Worm (Caenorhabditis elegans) whole organism, young adult: ENCODE results near the gene fdgt-1.

Source experiments
- B0035.1 ChIP-seq: sonication (generic microtip); optimal IDR thresholded peaks from 2 replicates; lab custom pipeline; 2016; ENCODE audit warnings: missing genetic modification characterization, mild to moderate bottlenecking, missing compliant biosample characterization, missing genotype, missing genetic modification reagents
- B0261.1 ChIP-seq: sonication (generic microtip); optimal IDR thresholded peaks from 2 replicates; lab custom pipeline; 2016; ENCODE audit warnings: mild to moderate bottlenecking, missing genetic modification characterization, moderate library complexity, missing compliant biosample characterization
- B0336.3 ChIP-seq: fragments of 200-800 bp; sonication (Bioruptor generic); IDR thresholded peaks from 2 replicates; pipeline ENCODE4 v1.3.6; 2022; ENCODE audit warnings: missing genetic modification characterization, missing compliant biosample characterization
- F10E7.11 ChIP-seq: sonication (generic microtip); optimal IDR thresholded peaks from 2 replicates; lab custom pipeline; 2017; ENCODE audit warnings: mild to moderate bottlenecking, missing genetic modification characterization, moderate library complexity, missing compliant biosample characterization
- F23B12.7 ChIP-seq: sonication (generic microtip); optimal IDR thresholded peaks from 2 replicates; lab custom pipeline; 2017; ENCODE audit warnings: missing genetic modification characterization, mild to moderate bottlenecking, missing compliant biosample characterization, antibody characterized with exemption, moderate library complexity; ENCODE audit not compliant: insufficient read depth
- K12H6.12 ChIP-seq: fragments of 200-800 bp; sonication (Bioruptor generic); optimal IDR thresholded peaks from 2 replicates; lab custom pipeline; 2018; ENCODE audit warnings: mild to moderate bottlenecking, missing genetic modification characterization, missing compliant biosample characterization
- T07F8.4 ChIP-seq: sonication (generic microtip); optimal IDR thresholded peaks from 2 replicates; lab custom pipeline; 2016; ENCODE audit warnings: mild to moderate bottlenecking, missing genetic modification characterization, moderate library complexity, missing compliant biosample characterization
- T26A5.8 ChIP-seq: sonication (generic microtip); optimal IDR thresholded peaks from 2 replicates; lab custom pipeline; 2016; ENCODE audit warnings: missing genetic modification characterization, missing compliant biosample characterization
- Y53F4B.3 ChIP-seq: fragments of 200-800 bp; sonication (Bioruptor generic); IDR thresholded peaks from 2 replicates; pipeline ENCODE4 v1.3.6; 2022; ENCODE audit warnings: missing genetic modification reagents, missing genetic modification characterization, missing compliant biosample characterization
- Y56A3A.18 ChIP-seq: fragments of 200-800 bp; sonication (Bioruptor generic); IDR thresholded peaks from 2 replicates; pipeline ENCODE4 v1.3.6; 2022; ENCODE audit warnings: missing genetic modification reagents, missing genetic modification characterization, missing compliant biosample characterization
- Y95B8A.8 ChIP-seq: fragments of 200-800 bp; sonication (Bioruptor generic); IDR thresholded peaks from 2 replicates; pipeline ENCODE4 v1.3.6; 2022; ENCODE audit warnings: missing genetic modification reagents, missing genetic modification characterization, missing compliant biosample characterization
- ama-1 ChIP-seq, 3 experiments: fragments of 150-350 bp in 1 of 3; sonication (generic microtip) in 2 of 3; optimal IDR thresholded peaks; 2 replicates each; lab custom pipeline; 2014 to 2018; ENCODE audit warnings: missing biosample characterization in 2 of 3, missing genetic modification characterization in 2 of 3, missing genetic modification reagents in 2 of 3
- aptf-2 ChIP-seq: fragments of 200-800 bp; sonication (Bioruptor generic); conservative IDR thresholded peaks from 2 replicates; pipeline ENCODE4 v1.3.6; 2022; ENCODE audit warnings: missing genetic modification reagents, missing genetic modification characterization, missing compliant biosample characterization
- bed-1 ChIP-seq: fragments of 200-800 bp; sonication (Bioruptor generic); IDR thresholded peaks from 2 replicates; pipeline ENCODE4 v1.3.6; 2022; ENCODE audit warnings: missing genetic modification reagents, missing genetic modification characterization, missing compliant biosample characterization
- bed-2 ChIP-seq: fragments of 200-800 bp; sonication (Bioruptor generic); IDR thresholded peaks from 2 replicates; pipeline ENCODE4 v1.3.6; 2022; ENCODE audit warnings: missing genetic modification reagents, missing genetic modification characterization, missing compliant biosample characterization
- ccch-3 ChIP-seq: fragments of 200-800 bp; sonication (Bioruptor generic); optimal IDR thresholded peaks from 2 replicates; lab custom pipeline; 2018; ENCODE audit warnings: mild to moderate bottlenecking, missing genetic modification characterization, missing compliant biosample characterization
- ceh-79 ChIP-seq: sonication (generic microtip); optimal IDR thresholded peaks from 2 replicates; lab custom pipeline; 2017; ENCODE audit warnings: mild to moderate bottlenecking, missing genetic modification characterization, missing compliant biosample characterization
- dpff-1 ChIP-seq: sonication (generic microtip); optimal IDR thresholded peaks from 2 replicates; lab custom pipeline; 2017; ENCODE audit warnings: mild to moderate bottlenecking, missing genetic modification characterization, missing compliant biosample characterization
- efl-1 ChIP-seq: fragments of 150-350 bp; optimal IDR thresholded peaks from 2 replicates; lab custom pipeline; 2014; ENCODE audit warnings: missing biosample characterization, missing genetic modification reagents, missing genetic modification characterization
- egl-44 ChIP-seq: fragments of 200-800 bp; sonication (Bioruptor generic); IDR thresholded peaks from 2 replicates; pipeline ENCODE4 v1.3.6; 2022; ENCODE audit warnings: missing genetic modification reagents, missing genetic modification characterization, missing compliant biosample characterization
- egrh-3 ChIP-seq: fragments of 200-800 bp; sonication (Bioruptor generic); IDR thresholded peaks from 2 replicates; pipeline ENCODE4 v1.3.6; 2022; ENCODE audit warnings: missing genetic modification reagents, missing genetic modification characterization, missing compliant biosample characterization
- ets-4 ChIP-seq: fragments of 200-800 bp; sonication (Bioruptor generic); optimal IDR thresholded peaks from 2 replicates; lab custom pipeline; 2018; ENCODE audit warnings: mild to moderate bottlenecking, missing genetic modification characterization, missing compliant biosample characterization
- fkh-3 ChIP-seq: sonication (generic microtip); optimal IDR thresholded peaks from 2 replicates; lab custom pipeline; 2016; ENCODE audit warnings: mild to moderate bottlenecking, missing genetic modification characterization, missing compliant biosample characterization
- hlh-26 ChIP-seq: fragments of 200-800 bp; sonication (Bioruptor generic); conservative IDR thresholded peaks from 2 replicates; pipeline ENCODE4 v1.3.6; 2022; ENCODE audit warnings: missing genetic modification reagents, missing genetic modification characterization, missing compliant biosample characterization
- hmg-1.2 ChIP-seq: fragments of 200-800 bp; sonication (Bioruptor generic); IDR thresholded peaks from 2 replicates; pipeline ENCODE4 v1.3.6; 2022; ENCODE audit warnings: missing genetic modification reagents, missing genetic modification characterization, missing compliant biosample characterization
- hsf-1 ChIP-seq: fragments of 200-800 bp; sonication (Bioruptor generic); IDR thresholded peaks from 2 replicates; pipeline ENCODE4 v1.3.6; 2022; ENCODE audit warnings: missing genetic modification reagents, missing genetic modification characterization, missing compliant biosample characterization
- let-607 ChIP-seq, 2 experiments: fragments of 200-800 bp in 1 of 2; sonication (Bioruptor generic) in 1 of 2; sonication (generic microtip) in 1 of 2; optimal IDR thresholded peaks; 2 replicates each; lab custom pipeline; 2016 to 2018; ENCODE audit warnings: mild to moderate bottlenecking in 2 of 2, missing compliant biosample characterization in 2 of 2, missing genetic modification characterization in 2 of 2, moderate library complexity in 2 of 2, missing genotype in 1 of 2
- lin-35 ChIP-seq, 3 experiments: fragments of 150-350 bp in 2 of 3; sonication (generic microtip) in 1 of 3; optimal IDR thresholded peaks; 2 replicates each; lab custom pipeline; 2014 to 2018; ENCODE audit warnings: missing biosample characterization in 3 of 3, missing genetic modification characterization in 3 of 3, missing genetic modification reagents in 3 of 3
- lin-54 ChIP-seq: fragments of 200-800 bp; sonication (Bioruptor generic); optimal IDR thresholded peaks from 2 replicates; lab custom pipeline; 2018; ENCODE audit warnings: mild to moderate bottlenecking, missing genetic modification characterization, missing compliant biosample characterization
- lir-1 ChIP-seq: fragments of 200-800 bp; sonication (Bioruptor generic); conservative IDR thresholded peaks from 2 replicates; pipeline ENCODE4 v1.3.6; 2022; ENCODE audit warnings: missing genetic modification reagents, missing genetic modification characterization, missing compliant biosample characterization
- lsl-1 ChIP-seq: fragments of 200-800 bp; sonication (Bioruptor generic); optimal IDR thresholded peaks from 2 replicates; lab custom pipeline; 2018; ENCODE audit warnings: mild to moderate bottlenecking, missing genetic modification characterization, moderate library complexity, missing compliant biosample characterization
- madf-10 ChIP-seq: sonication (generic microtip); optimal IDR thresholded peaks from 2 replicates; lab custom pipeline; 2016; ENCODE audit warnings: mild to moderate bottlenecking, missing genetic modification characterization, missing compliant biosample characterization
- mcd-1 ChIP-seq: fragments of 200-800 bp; sonication (Bioruptor generic); IDR thresholded peaks from 2 replicates; pipeline ENCODE4 v1.3.6; 2022; ENCODE audit warnings: missing genetic modification reagents, missing genetic modification characterization, missing compliant biosample characterization
- mes-4 ChIP-seq: sonication (generic microtip); optimal IDR thresholded peaks from 2 replicates; lab custom pipeline; 2016; ENCODE audit warnings: missing genotype, missing genetic modification characterization, missing compliant biosample characterization
- mxl-1 ChIP-seq: sonication (generic microtip); optimal IDR thresholded peaks from 2 replicates; lab custom pipeline; 2016; ENCODE audit warnings: missing genetic modification characterization, missing compliant biosample characterization
- nhr-27 ChIP-seq: fragments of 200-800 bp; sonication (Bioruptor generic); optimal IDR thresholded peaks from 2 replicates; lab custom pipeline; 2018; ENCODE audit warnings: mild to moderate bottlenecking, missing genetic modification characterization, moderate library complexity, missing compliant biosample characterization
- nhr-80 ChIP-seq: sonication (generic microtip); optimal IDR thresholded peaks from 2 replicates; lab custom pipeline; 2016; ENCODE audit warnings: missing genetic modification characterization, missing compliant biosample characterization
- nhr-90 ChIP-seq: sonication (generic microtip); optimal IDR thresholded peaks from 2 replicates; lab custom pipeline; 2016; ENCODE audit warnings: missing genotype, mild to moderate bottlenecking, missing genetic modification characterization, missing compliant biosample characterization
- pha-4 ChIP-seq: fragments of 150-350 bp; sonication (generic microtip); optimal IDR thresholded peaks from 2 replicates; lab custom pipeline; 2014; ENCODE audit warnings: missing biosample characterization, missing genetic modification reagents, missing genetic modification characterization
- rec-8 ChIP-seq, 2 experiments: sonication (generic microtip); optimal IDR thresholded peaks; 2 replicates each; lab custom pipeline; 2016; ENCODE audit warnings: mild to moderate bottlenecking in 2 of 2, missing genetic modification characterization in 2 of 2, missing genetic modification reagents in 2 of 2, missing genotype in 2 of 2, missing biosample characterization in 1 of 2, missing compliant biosample characterization in 1 of 2, moderate library complexity in 1 of 2
- repo-1 ChIP-seq: sonication (generic microtip); optimal IDR thresholded peaks from 2 replicates; lab custom pipeline; 2017; ENCODE audit warnings: mild to moderate bottlenecking, missing genetic modification characterization, missing compliant biosample characterization
- rpc-1 ChIP-seq, 2 experiments: fragments of 150-350 bp in 1 of 2; sonication (generic microtip) in 1 of 2; optimal IDR thresholded peaks; 2 replicates each; lab custom pipeline; 2014 to 2018; ENCODE audit warnings: missing biosample characterization in 1 of 2, missing genetic modification characterization in 1 of 2, missing genetic modification reagents in 1 of 2, missing genotype in 1 of 2
- snpc-1.1 ChIP-seq: sonication (generic microtip); optimal IDR thresholded peaks from 2 replicates; lab custom pipeline; 2017; ENCODE audit warnings: missing genetic modification characterization, mild to moderate bottlenecking, missing compliant biosample characterization, antibody characterized with exemption, moderate library complexity, missing genotype, missing genetic modification reagents; ENCODE audit not compliant: insufficient read depth
- snpc-3.4 ChIP-seq: sonication (generic microtip); optimal IDR thresholded peaks from 2 replicates; lab custom pipeline; 2017; ENCODE audit warnings: missing genetic modification characterization, mild to moderate bottlenecking, missing compliant biosample characterization, antibody characterized with exemption, moderate library complexity, missing genotype, missing genetic modification reagents
- tbp1 ChIP-seq: fragments of 200-800 bp; sonication (Bioruptor generic); optimal IDR thresholded peaks from 2 replicates; lab custom pipeline; 2018; ENCODE audit warnings: mild to moderate bottlenecking, missing genetic modification characterization, missing compliant biosample characterization
- tbx-9 ChIP-seq: sonication (generic microtip); optimal IDR thresholded peaks from 2 replicates; lab custom pipeline; 2016; ENCODE audit warnings: borderline replicate concordance, missing genetic modification characterization, inconsistent platforms, missing compliant biosample characterization
- ztf-18 ChIP-seq: sonication (generic microtip); optimal IDR thresholded peaks from 2 replicates; lab custom pipeline; 2016; ENCODE audit warnings: missing genotype, mild to moderate bottlenecking, missing genetic modification characterization, missing compliant biosample characterization
- ztf-25 ChIP-seq: fragments of 200-800 bp; sonication (Bioruptor generic); IDR thresholded peaks from 2 replicates; pipeline ENCODE4 v1.3.6; 2022; ENCODE audit warnings: missing genetic modification reagents, missing genetic modification characterization, missing compliant biosample characterization

The fdgt-1 gene

DNA sequence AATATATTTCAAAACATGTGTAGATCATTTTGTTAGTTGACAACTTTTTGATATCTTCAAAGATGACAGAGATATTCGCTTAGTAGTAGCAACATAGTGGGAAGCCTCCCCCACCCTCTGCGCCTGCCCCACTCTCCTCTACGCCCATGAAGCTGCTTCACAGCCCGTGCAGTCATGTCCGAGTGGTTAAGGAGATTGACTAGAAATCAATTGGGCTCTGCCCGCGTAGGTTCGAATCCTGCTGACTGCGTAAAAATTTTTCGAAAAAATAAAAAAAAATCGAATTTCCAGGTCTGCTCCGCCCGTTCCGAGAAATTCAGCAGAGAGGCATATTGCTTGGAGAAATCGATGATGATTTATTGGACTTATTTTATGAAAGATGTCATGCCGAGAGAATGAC lies 15.5 kb downstream of the fdgt-1 start (continued):
- TF ChIP-seq ccch-3 (GFP tag; lab: Kevin White, UChicago): no peak
- TF ChIP-seq egl-44 (GFP tag; lab: Robert Waterston, UW): no peak
- TF ChIP-seq T26A5.8: no peak
- TF ChIP-seq lin-35 (GFP tag; optimal IDR thresholded peaks at IDR 0.05; lab: Kevin White, UChicago): peak in 1 of 3 experiments; percentile 45
- no peak for TF ChIP-seq lir-1 (GFP tag; lab: Robert Waterston, UW)
- peak; percentile 95 for TF ChIP-seq tbp1
- TF ChIP-seq hsf-1 (GFP tag; lab: Robert Waterston, UW): no peak
- no peak for TF ChIP-seq fkh-3 (tag; lab: Kevin White, UChicago)
- TF ChIP-seq Y53F4B.3 (GFP tag; lab: Robert Waterston, UW): no peak
- TF ChIP-seq hlh-26 (GFP tag; lab: Robert Waterston, UW): no peak
- TF ChIP-seq lsl-1 (GFP tag; lab: Kevin White, UChicago): no peak
- no peak for TF ChIP-seq Y56A3A.18 (GFP tag; lab: Robert Waterston, UW)
- no peak for TF ChIP-seq aptf-2
- no peak for TF ChIP-seq dpff-1 (tag; lab: Kevin White, UChicago)
- TF ChIP-seq snpc-3.4: no peak
- TF ChIP-seq ets-4 (GFP tag; lab: Kevin White, UChicago): no peak
- no peak for TF ChIP-seq nhr-80 (tag; lab: Kevin White, UChicago)
- no peak for TF ChIP-seq nhr-27 (tag; lab: Kevin White, UChicago)
- TF ChIP-seq madf-10 (tag; lab: Kevin White, UChicago): peak; percentile 47
- no peak for TF ChIP-seq F10E7.11 (tag; lab: Kevin White, UChicago)
- no peak for TF ChIP-seq mes-4 (tag; lab: Kevin White, UChicago)
- TF ChIP-seq mcd-1: peak; percentile 58
- peak; percentile 77 for TF ChIP-seq hmg-1.2 (GFP tag; lab: Robert Waterston, UW)
- TF ChIP-seq B0336.3 (GFP tag; lab: Robert Waterston, UW): no peak
- peak; percentile 21 for TF ChIP-seq K12H6.12 (tag; lab: Kevin White, UChicago)
- no peak for TF ChIP-seq bed-1 (GFP tag; lab: Robert Waterston, UW)
- TF ChIP-seq B0261.1 (tag; lab: Kevin White, UChicago): peak; percentile 86
- TF ChIP-seq ztf-25: peak; percentile 60; the same call in 1 of the 2 replicates
- no peak for TF ChIP-seq snpc-1.1
- TF ChIP-seq ztf-18 (tag; lab: Kevin White, UChicago): peak; percentile 41
- TF ChIP-seq let-607 (tag; optimal IDR thresholded peaks at IDR 0.05; lab: Kevin White, UChicago): peak in 1 of 2 experiments; percentile 7
- no peak for TF ChIP-seq repo-1 (tag; lab: Kevin White, UChicago)
- peak; percentile 18 for TF ChIP-seq mxl-1 (tag; lab: Kevin White, UChicago)
- no peak for TF ChIP-seq efl-1 (GFP tag; lab: Kevin White, UChicago)
- no peak for TF ChIP-seq bed-2 (GFP tag; lab: Robert Waterston, UW)
- peak; percentile 55 for TF ChIP-seq F23B12.7 (tag; lab: Kevin White, UChicago)
- no peak for TF ChIP-seq T07F8.4 (tag; lab: Kevin White, UChicago)
- TF ChIP-seq rpc-1 (optimal IDR thresholded peaks at IDR 0.05; lab: Kevin White, UChicago): peak; percentile 60
- peak; percentile 73 for TF ChIP-seq rpc-1 (tag; optimal IDR thresholded peaks at IDR 0.05; lab: Kevin White, UChicago)
- TF ChIP-seq egrh-3 (GFP tag; lab: Robert Waterston, UW): no peak
- TF ChIP-seq ama-1 (optimal IDR thresholded peaks at IDR 0.05; lab: Kevin White, UChicago): no peak
- peak in 1 of 2 experiments; percentile 25 for TF ChIP-seq ama-1 (GFP tag; optimal IDR thresholded peaks at IDR 0.05; lab: Kevin White, UChicago)
- TF ChIP-seq rec-8 (tag; optimal IDR thresholded peaks at IDR 0.05; lab: Kevin White, UChicago): peak in 1 of 2 experiments; percentile 34
- TF ChIP-seq pha-4: no peak
- peak; percentile 39 for TF ChIP-seq lin-54
- peak; percentile 7 for TF ChIP-seq ceh-79 (tag; lab: Kevin White, UChicago)
- no peak for TF ChIP-seq Y95B8A.8 (GFP tag; lab: Robert Waterston, UW)
- no peak for TF ChIP-seq B0035.1 (tag; lab: Kevin White, UChicago)
- peak; percentile 25 for TF ChIP-seq nhr-90
- TF ChIP-seq tbx-9 (tag; lab: Kevin White, UChicago): no peak
